Worm (Caenorhabditis elegans) whole organism, L2 larva: ENCODE measurements around the gene pbs-1.

Experiments used
- C34F6.9 ChIP-seq: fragments of 150-350 bp; optimal IDR thresholded peaks from 2 replicates; lab custom pipeline; 2014; ENCODE audit warnings: missing biosample characterization, missing genetic modification characterization
- F13H6.1 ChIP-seq: sonication (generic microtip); optimal IDR thresholded peaks from 2 replicates; lab custom pipeline; 2016; ENCODE audit warnings: missing genetic modification characterization, missing compliant biosample characterization
- Y55F3AM.14 ChIP-seq: fragments of 200-800 bp; sonication (Bioruptor generic); optimal IDR thresholded peaks from 2 replicates; lab custom pipeline; 2018; ENCODE audit warnings: mild to moderate bottlenecking, missing genetic modification characterization, missing compliant biosample characterization
- ZK546.5 ChIP-seq: sonication (generic microtip); optimal IDR thresholded peaks from 2 replicates; lab custom pipeline; 2017; ENCODE audit warnings: missing biosample characterization, missing genetic modification characterization
- alr-1 ChIP-seq: fragments of 150-350 bp; optimal IDR thresholded peaks from 2 replicates; lab custom pipeline; 2014; ENCODE audit warnings: missing biosample characterization, missing genetic modification characterization
- aly-2 ChIP-seq: fragments of 150-350 bp; optimal IDR thresholded peaks from 2 replicates; lab custom pipeline; 2014; ENCODE audit warnings: missing biosample characterization, missing genetic modification characterization
- ceh-16 ChIP-seq: fragments of 150-350 bp; optimal IDR thresholded peaks from 2 replicates; lab custom pipeline; 2014; ENCODE audit warnings: missing biosample characterization, missing genetic modification characterization
- elt-1 ChIP-seq: fragments of 150-350 bp; optimal IDR thresholded peaks from 2 replicates; lab custom pipeline; 2014; ENCODE audit warnings: missing biosample characterization, missing genetic modification characterization
- elt-3 ChIP-seq: sonication (generic microtip); optimal IDR thresholded peaks from 2 replicates; lab custom pipeline; 2017; ENCODE audit warnings: missing biosample characterization, missing genetic modification characterization
- fos-1 ChIP-seq: fragments of 150-350 bp; optimal IDR thresholded peaks from 2 replicates; lab custom pipeline; 2014; ENCODE audit warnings: missing biosample characterization, missing genetic modification characterization
- gmeb-1 ChIP-seq: fragments of 150-350 bp; optimal IDR thresholded peaks from 2 replicates; lab custom pipeline; 2014; ENCODE audit warnings: missing biosample characterization, missing genetic modification characterization
- lin-11 ChIP-seq: fragments of 150-350 bp; sonication (generic microtip); optimal IDR thresholded peaks from 2 replicates; lab custom pipeline; 2014; ENCODE audit warnings: missing biosample characterization, missing genetic modification characterization, inconsistent platforms, mixed read lengths
- lin-39 ChIP-seq: fragments of 150-350 bp; optimal IDR thresholded peaks from 2 replicates; lab custom pipeline; 2014; ENCODE audit warnings: missing biosample characterization, missing genetic modification reagents, missing genetic modification characterization
- lsy-2 ChIP-seq, 2 experiments: fragments of 150-350 bp in 1 of 2; sonication (generic microtip) in 1 of 2; optimal IDR thresholded peaks; 2 replicates each; lab custom pipeline; 2014 to 2017; ENCODE audit warnings: missing biosample characterization in 2 of 2, missing genetic modification characterization in 2 of 2
- mab-5 ChIP-seq: fragments of 150-350 bp; optimal IDR thresholded peaks from 2 replicates; lab custom pipeline; 2014; ENCODE audit warnings: missing biosample characterization, missing genetic modification characterization
- mbf-1 ChIP-seq: sonication (generic microtip); optimal IDR thresholded peaks from 2 replicates; lab custom pipeline; 2017; ENCODE audit warnings: missing biosample characterization, missing genetic modification characterization
- mdl-1 ChIP-seq, 2 experiments: fragments of 150-350 bp in 1 of 2; sonication (generic microtip) in 1 of 2; optimal IDR thresholded peaks; 2 replicates each; lab custom pipeline; 2017; ENCODE audit warnings: missing biosample characterization in 2 of 2, missing genetic modification characterization in 2 of 2
- nhr-10 ChIP-seq: sonication (generic microtip); optimal IDR thresholded peaks from 2 replicates; lab custom pipeline; 2017; ENCODE audit warnings: missing biosample characterization, missing genetic modification characterization
- nhr-12 ChIP-seq: fragments of 150-350 bp; optimal IDR thresholded peaks from 2 replicates; lab custom pipeline; 2014; ENCODE audit warnings: missing biosample characterization, missing genetic modification characterization
- nhr-21 ChIP-seq: fragments of 150-350 bp; optimal IDR thresholded peaks from 2 replicates; lab custom pipeline; 2014; ENCODE audit warnings: missing biosample characterization, missing genetic modification characterization
- nhr-23 ChIP-seq: fragments of 150-350 bp; optimal IDR thresholded peaks from 2 replicates; lab custom pipeline; 2014; ENCODE audit warnings: missing biosample characterization, missing genetic modification reagents, missing genetic modification characterization
- nhr-237 ChIP-seq: fragments of 150-350 bp; optimal IDR thresholded peaks from 2 replicates; lab custom pipeline; 2014; ENCODE audit warnings: missing biosample characterization, missing genetic modification characterization
- nhr-25 ChIP-seq: fragments of 150-350 bp; sonication (generic microtip); optimal IDR thresholded peaks from 3 replicates; lab custom pipeline; 2014; ENCODE audit warnings: missing biosample characterization, missing genetic modification characterization
- nhr-6 ChIP-seq: fragments of 150-350 bp; optimal IDR thresholded peaks from 2 replicates; lab custom pipeline; 2014; ENCODE audit warnings: missing biosample characterization, missing genetic modification characterization
- peb-1 ChIP-seq: fragments of 150-350 bp; optimal IDR thresholded peaks from 2 replicates; lab custom pipeline; 2014; ENCODE audit warnings: missing biosample characterization, missing genetic modification characterization
- sma-9 ChIP-seq, 2 experiments: fragments of 150-350 bp in 1 of 2; sonication (generic microtip) in 1 of 2; optimal IDR thresholded peaks; 2 replicates each; lab custom pipeline; 2014 to 2016; ENCODE audit warnings: missing genetic modification characterization in 2 of 2, mild to moderate bottlenecking in 1 of 2, missing biosample characterization in 1 of 2, missing compliant biosample characterization in 1 of 2, missing genetic modification reagents in 1 of 2, moderate library complexity in 1 of 2
- snpc-4 ChIP-seq: fragments of 150-350 bp; optimal IDR thresholded peaks from 2 replicates; lab custom pipeline; 2014; ENCODE audit warnings: missing biosample characterization, missing genetic modification characterization
- unc-39 ChIP-seq: fragments of 150-350 bp; optimal IDR thresholded peaks from 2 replicates; lab custom pipeline; 2014; ENCODE audit warnings: missing biosample characterization, missing genetic modification characterization
- unc-62 ChIP-seq: fragments of 150-350 bp; optimal IDR thresholded peaks from 2 replicates; lab custom pipeline; 2014; ENCODE audit warnings: missing biosample characterization, missing genetic modification reagents, missing genetic modification characterization
- zag-1 ChIP-seq: fragments of 150-350 bp; optimal IDR thresholded peaks from 2 replicates; lab custom pipeline; 2014; ENCODE audit warnings: missing biosample characterization, missing genetic modification characterization
- ztf-1 ChIP-seq: fragments of 200-800 bp; sonication (Bioruptor generic); conservative IDR thresholded peaks from 2 replicates; pipeline ENCODE4 v1.3.6; 2022; ENCODE audit warnings: missing genetic modification characterization, missing compliant biosample characterization
- ztf-11 ChIP-seq: sonication (generic microtip); optimal IDR thresholded peaks from 2 replicates; lab custom pipeline; 2017; ENCODE audit warnings: missing biosample characterization, missing genetic modification characterization

The pbs-1 gene

DNA sequence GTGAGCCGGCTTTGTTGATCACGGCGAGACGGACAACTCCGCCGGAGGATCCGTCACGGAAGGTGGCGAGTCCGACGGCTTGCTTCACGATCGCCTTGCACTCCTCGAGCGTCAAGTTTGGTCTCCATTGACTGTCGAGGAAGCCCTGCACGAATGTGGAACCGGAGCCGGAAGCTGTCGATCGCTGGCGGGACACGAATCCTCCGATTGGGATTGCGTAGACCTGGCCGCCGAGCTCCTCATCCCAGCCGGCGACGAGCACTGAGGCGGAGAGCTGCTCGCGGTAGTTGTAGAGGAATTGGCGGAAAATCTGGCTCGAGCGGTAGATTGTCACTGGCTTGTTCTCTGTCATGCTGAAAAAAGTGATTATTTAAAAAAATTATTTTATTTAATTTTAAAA is 543 bp downstream of the pbs-1 start:
- TF ChIP-seq lsy-2 (tag; optimal IDR thresholded peaks at IDR 0.05; lab: Kevin White, UChicago) (no peak), lin-39 (tag; lab: Kevin White, UChicago) (no peak), zag-1 (tag; lab: Kevin White, UChicago) (no peak), Y55F3AM.14 (GFP tag; lab: Kevin White, UChicago) (no peak), fos-1 (tag; lab: Kevin White, UChicago) (no peak), unc-39 (tag; lab: Kevin White, UChicago) (no peak), mbf-1 (no peak), unc-62 (GFP tag; lab: Kevin White, UChicago) (no peak), sma-9 (GFP tag; optimal IDR thresholded peaks at IDR 0.05; lab: Kevin White, UChicago) (no peak), sma-9 (tag; optimal IDR thresholded peaks at IDR 0.05; lab: Kevin White, UChicago) (no peak), nhr-25 (tag; lab: Kevin White, UChicago) (no peak), gmeb-1 (tag; lab: Kevin White, UChicago) (no peak)

DNA sequence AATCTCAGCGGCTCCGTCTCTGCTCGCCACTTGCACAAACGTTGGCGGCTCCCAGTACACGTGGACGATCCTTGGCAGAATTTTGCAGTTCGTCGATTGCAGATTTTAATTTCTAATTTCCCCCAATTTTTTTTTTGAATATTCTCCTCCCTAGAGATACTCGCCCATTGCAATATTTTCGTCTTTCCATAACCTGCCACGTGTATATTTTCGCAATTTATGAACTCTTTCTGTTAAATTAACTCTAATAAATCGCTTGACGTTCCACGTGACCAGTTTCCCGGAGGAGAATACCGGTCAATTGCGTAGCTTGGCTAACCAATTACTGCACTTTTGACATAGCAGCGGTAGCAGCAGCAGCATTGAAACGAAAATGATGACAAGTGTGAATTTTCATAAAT is 1.1 kb downstream of the pbs-1 start:
- TF ChIP-seq alr-1 (tag; lab: Kevin White, UChicago), result no peak
- no peak for TF ChIP-seq C34F6.9
- no peak for TF ChIP-seq elt-3 (tag; lab: Kevin White, UChicago)
- TF ChIP-seq nhr-237 (tag; lab: Kevin White, UChicago), result no peak
- TF ChIP-seq ztf-11, result no peak
- TF ChIP-seq lin-11 (tag; lab: Kevin White, UChicago), result no peak
- no peak for TF ChIP-seq nhr-12 (tag; lab: Kevin White, UChicago)
- TF ChIP-seq zag-1 (tag; lab: Kevin White, UChicago), result no peak
- no peak for TF ChIP-seq nhr-10
- TF ChIP-seq, all 48 proteins: peak for 0

DNA sequence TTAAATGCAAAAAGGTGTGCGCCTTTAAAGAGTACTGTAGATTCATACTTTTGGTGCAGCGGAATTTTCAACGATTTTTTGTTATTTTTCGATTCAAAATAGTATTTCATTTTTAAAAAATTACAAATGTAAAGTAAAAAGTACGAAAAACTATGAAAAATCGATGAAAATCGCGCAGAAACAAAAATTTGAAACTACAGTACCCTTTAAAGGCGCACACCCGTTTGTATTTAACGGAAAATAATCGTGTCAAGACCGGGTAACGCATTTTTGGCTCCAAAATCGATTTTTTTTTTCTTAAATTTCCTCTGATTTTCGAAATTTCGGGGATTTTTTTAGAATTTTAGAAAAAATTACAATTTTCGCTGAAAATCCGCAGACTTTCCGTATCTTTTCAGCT is 1.6 kb downstream of the pbs-1 start:
- TF ChIP-seq nhr-21 (tag; lab: Kevin White, UChicago) (no peak), nhr-6 (tag; lab: Kevin White, UChicago) (no peak), ztf-1 (no peak), mbf-1 (no peak), C34F6.9 (no peak), mdl-1 (tag; optimal IDR thresholded peaks at IDR 0.05; lab: Kevin White, UChicago) (no peak), lin-39 (tag; lab: Kevin White, UChicago) (no peak), mab-5 (tag; lab: Kevin White, UChicago) (no peak), fos-1 (tag; lab: Kevin White, UChicago) (no peak)

DNA sequence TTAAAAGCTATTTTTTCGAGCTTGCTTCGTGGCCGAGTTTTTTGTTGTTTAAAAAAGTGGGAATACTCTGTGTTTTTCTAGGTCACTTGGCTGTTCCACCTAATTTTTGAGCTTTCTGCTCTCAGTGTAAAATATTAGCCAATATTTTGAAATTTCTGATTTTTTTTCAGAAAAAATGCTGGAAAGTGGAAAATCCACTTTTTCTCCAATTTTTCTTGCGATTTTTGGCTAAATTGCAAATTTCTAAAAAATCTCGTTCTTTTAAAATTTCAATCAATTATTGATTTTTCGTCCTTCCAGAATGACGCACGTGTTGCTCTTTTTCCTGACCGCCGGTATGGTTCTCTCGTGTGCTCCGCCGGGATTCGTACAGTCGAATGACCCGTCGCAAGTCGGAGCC is 2.5 kb downstream of the pbs-1 start, which contains the start of gene K08D12.4:
K08D12.4 (plus strand) TSS at position 301 of the 400 bp plus-strand sequence.
- TF ChIP-seq lsy-2 (tag; optimal IDR thresholded peaks at IDR 0.05; lab: Kevin White, UChicago), result no peak

DNA sequence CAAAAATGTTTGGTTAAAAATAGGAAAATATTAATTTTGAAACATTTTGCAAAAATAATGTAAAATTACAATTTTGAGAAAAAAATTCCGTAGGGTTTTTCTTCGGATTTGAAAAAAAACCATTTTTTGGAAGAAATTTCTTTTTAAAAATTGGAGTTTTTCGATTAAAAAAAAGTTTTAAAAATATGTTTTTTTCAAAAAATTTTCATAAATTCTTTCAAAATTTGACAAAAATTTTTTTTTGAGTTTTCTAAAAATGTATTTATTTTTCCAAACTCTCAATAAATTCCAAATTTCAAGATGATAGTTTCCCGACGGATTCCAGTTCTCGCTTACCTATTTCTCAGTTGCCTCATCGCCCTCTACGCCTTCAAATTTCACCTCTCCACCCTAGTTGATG is 9.9 kb downstream of the pbs-1 start, which contains the start of gene bus-2:
bus-2 (plus strand) TSS at position 301 of the 400 bp plus-strand sequence.
- no peak for TF ChIP-seq unc-39 (tag; lab: Kevin White, UChicago)
- no peak for TF ChIP-seq lin-11 (tag; lab: Kevin White, UChicago)
- no peak for TF ChIP-seq nhr-12 (tag; lab: Kevin White, UChicago)
- TF ChIP-seq nhr-25 (tag; lab: Kevin White, UChicago), result no peak

DNA sequence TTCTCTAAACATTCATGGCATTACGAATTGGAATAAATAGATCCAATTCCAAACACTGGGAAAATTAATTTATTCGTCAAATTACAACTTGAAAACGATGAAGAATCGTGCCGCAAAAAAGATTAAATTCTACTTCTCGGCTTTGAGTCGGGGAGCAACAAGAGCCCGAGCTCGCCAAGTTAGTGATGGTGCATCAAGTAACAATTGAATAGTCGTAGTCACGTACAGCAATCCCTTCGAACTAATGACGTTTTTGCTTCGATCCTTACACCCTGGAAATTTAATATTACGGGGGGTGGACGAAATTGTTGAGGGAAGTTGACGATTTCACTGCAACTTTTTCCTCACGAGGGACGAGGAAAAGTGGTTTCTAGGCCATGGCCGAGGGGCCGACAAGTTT is 17.9 kb downstream of the pbs-1 start:
- TF ChIP-seq ZK546.5 (tag; lab: Kevin White, UChicago) (no peak), ztf-11 (no peak), ceh-16 (tag; lab: Kevin White, UChicago) (no peak)

DNA sequence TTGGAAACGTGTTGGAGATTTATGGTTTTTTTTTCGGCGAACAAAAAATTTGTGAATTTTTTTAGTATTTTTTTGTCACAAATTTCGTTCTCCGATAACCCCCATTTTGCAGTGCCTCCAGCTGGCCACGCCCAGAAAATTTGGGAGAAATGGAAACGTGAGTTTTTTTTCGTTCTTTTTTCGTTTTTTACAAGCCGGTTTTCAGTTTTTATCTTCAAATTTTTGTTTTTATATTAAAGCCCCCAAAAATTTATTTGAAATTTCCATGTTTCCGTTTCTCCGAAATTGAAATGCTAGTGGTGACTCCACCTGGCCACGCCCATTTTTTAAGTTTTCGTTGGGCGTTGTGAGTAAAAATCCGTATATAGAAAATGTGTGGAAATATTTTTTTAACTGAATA is 22.4 kb downstream of the pbs-1 start:
- TF ChIP-seq snpc-4 (tag; lab: Kevin White, UChicago) (no peak), gmeb-1 (tag; lab: Kevin White, UChicago) (no peak), unc-39 (tag; lab: Kevin White, UChicago) (no peak), aly-2 (tag; lab: Kevin White, UChicago) (no peak), nhr-10 (no peak), nhr-21 (tag; lab: Kevin White, UChicago) (no peak), Y55F3AM.14 (GFP tag; lab: Kevin White, UChicago) (no peak), ztf-1 (no peak), alr-1 (tag; lab: Kevin White, UChicago) (no peak), mab-5 (tag; lab: Kevin White, UChicago) (no peak), nhr-23 (tag; lab: Kevin White, UChicago) (no peak), peb-1 (tag; lab: Kevin White, UChicago) (no peak), F13H6.1 (tag; lab: Kevin White, UChicago) (no peak), ztf-11 (no peak), mdl-1 (tag; optimal IDR thresholded peaks at IDR 0.05; lab: Kevin White, UChicago) (no peak), zag-1 (tag; lab: Kevin White, UChicago) (no peak), elt-1 (no peak), nhr-6 (tag; lab: Kevin White, UChicago) (no peak), lin-11 (tag; lab: Kevin White, UChicago) (no peak)
